Fruit fly (Drosophila melanogaster): Measurements from ENCODE around the gene CG46339.
A peak's percentile ranks its signal among the peaks of the same experiment; 100 is the strongest.

Gene CG46339

dm6 chr3R:26926477-26926876 is 10.9 kb downstream of the CG46339 start:
- TF ChIP-seq CTCF (optimal IDR thresholded peaks at IDR 0.05) (no peak), CG8478 (optimal IDR thresholded peaks at IDR 0.05) (no peak)

dm6 chr3R:26928424-26928823 is 12.9 kb downstream of the CG46339 start:
- TF ChIP-seq CTCF (optimal IDR thresholded peaks at IDR 0.05) (no peak), CG8478 (optimal IDR thresholded peaks at IDR 0.05) (no peak)

dm6 chr3R:26933885-26934284 is 18.3 kb downstream of the CG46339 start:
- TF ChIP-seq CTCF (optimal IDR thresholded peaks at IDR 0.05) = no peak
- TF ChIP-seq CG8478 (optimal IDR thresholded peaks at IDR 0.05) = no peak

dm6 chr3R:26934523-26934922 is 19.0 kb downstream of the CG46339 start:
- no peak for TF ChIP-seq CG8478 (optimal IDR thresholded peaks at IDR 0.05)
- no peak for TF ChIP-seq CTCF (optimal IDR thresholded peaks at IDR 0.05)

- TF ChIP-seq CTCF (optimal IDR thresholded peaks at IDR 0.05) (no peak), CG8478 (optimal IDR thresholded peaks at IDR 0.05) (no peak)
These were observed 19.8 kb downstream of the CG46339 start for dm6 chr3R:26935400-26935799.

- TF ChIP-seq CG8478 (optimal IDR thresholded peaks at IDR 0.05) (no peak), CTCF (optimal IDR thresholded peaks at IDR 0.05) (no peak)
These were observed 20.9 kb downstream of the CG46339 start for dm6 chr3R:26936501-26936900.

dm6 chr3R:26937423-26937822 is 21.9 kb downstream of the CG46339 start:
- TF ChIP-seq CTCF (optimal IDR thresholded peaks at IDR 0.05) (no peak), CG8478 (optimal IDR thresholded peaks at IDR 0.05) (no peak)

- TF ChIP-seq CG8478 (optimal IDR thresholded peaks at IDR 0.05) = no peak
- peak in 1 of 2 experiments; percentile 3 for TF ChIP-seq CTCF (optimal IDR thresholded peaks at IDR 0.05)
These were observed 29.7 kb downstream of the CG46339 start, which contains the start of gene CG14252 for dm6 chr3R:26945233-26945632. Gene CG14252 (plus strand): TSS chr3R:26945534.

dm6 chr3R:26947296-26947880 is 31.8 kb downstream of the CG46339 start, which contains the start of gene Spag1:
Gene Spag1 (plus strand): TSS chr3R:26947830.
- no peak for TF ChIP-seq CTCF (optimal IDR thresholded peaks at IDR 0.05)

dm6 chr3R:26952200-26952856 is 36.8 kb downstream of the CG46339 start:
- TF ChIP-seq CTCF (optimal IDR thresholded peaks at IDR 0.05) = no peak
- TF ChIP-seq CG8478 (optimal IDR thresholded peaks at IDR 0.05) = no peak

dm6 chr3R:26952857-26953477 is 37.4 kb downstream of the CG46339 start:
- TF ChIP-seq CTCF (optimal IDR thresholded peaks at IDR 0.05) = no peak
- no peak for TF ChIP-seq CG8478 (optimal IDR thresholded peaks at IDR 0.05)

- TF ChIP-seq CTCF (optimal IDR thresholded peaks at IDR 0.05) (no peak), CG8478 (optimal IDR thresholded peaks at IDR 0.05) (no peak)
These were observed 37.9 kb downstream of the CG46339 start for dm6 chr3R:26953478-26953874.

- TF ChIP-seq CTCF (optimal IDR thresholded peaks at IDR 0.05) (no peak), CG8478 (optimal IDR thresholded peaks at IDR 0.05) (no peak)
These were observed 38.6 kb downstream of the CG46339 start for dm6 chr3R:26954020-26954672.

- TF ChIP-seq CG8478 (optimal IDR thresholded peaks at IDR 0.05) (no peak), CTCF (optimal IDR thresholded peaks at IDR 0.05) (no peak)
These were observed 40.0 kb downstream of the CG46339 start for dm6 chr3R:26955527-26955926.

- TF ChIP-seq CG8478 (optimal IDR thresholded peaks at IDR 0.05) (no peak), CTCF (optimal IDR thresholded peaks at IDR 0.05) (peak; percentile 82 to 83)
These were observed 41.0 kb downstream of the CG46339 start for dm6 chr3R:26956376-26957062.
